Fruit fly (Drosophila melanogaster) whole organism, prepupa: Measurements from ENCODE around the gene CG10383.

ENCODE experiments used
- Blimp-1 ChIP-seq: fragments of 200-800 bp; sonication (Bioruptor generic); optimal IDR thresholded peaks from 3 replicates; lab custom pipeline; 2017; ENCODE audit warnings: missing biosample characterization, missing genetic modification characterization, mild to moderate bottlenecking, moderate library complexity, missing genetic modification reagents
- CG10631 ChIP-seq: fragments of 200-800 bp; sonication (Bioruptor generic); optimal IDR thresholded peaks from 2 replicates; lab custom pipeline; 2016; ENCODE audit warnings: missing biosample characterization, missing genetic modification characterization
- CG10669 ChIP-seq: fragments of 200-800 bp; sonication (Bioruptor generic); optimal IDR thresholded peaks from 3 replicates; lab custom pipeline; 2018; ENCODE audit warnings: missing biosample characterization, mild to moderate bottlenecking, missing genetic modification characterization, moderate library complexity
- CG11762 ChIP-seq: fragments of 200-800 bp; sonication (Bioruptor generic); optimal IDR thresholded peaks from 3 replicates; lab custom pipeline; 2016; ENCODE audit warnings: missing biosample characterization, missing genetic modification characterization; ENCODE audit not compliant: insufficient read depth
- CG15336 ChIP-seq: fragments of 200-800 bp; sonication (Bioruptor generic); IDR thresholded peaks from 2 replicates; pipeline ENCODE4 v1.3.6; 2022; ENCODE audit warnings: missing biosample characterization, missing genetic modification characterization
- CG1621 ChIP-seq: fragments of 200-800 bp; sonication (Bioruptor generic); optimal IDR thresholded peaks from 3 replicates; lab custom pipeline; 2018; ENCODE audit warnings: missing biosample characterization, mild to moderate bottlenecking, missing genetic modification characterization
- CG3032 ChIP-seq: fragments of 200-800 bp; optimal IDR thresholded peaks from 2 replicates; lab custom pipeline; 2019; ENCODE audit warnings: missing biosample characterization, mild to moderate bottlenecking, missing genetic modification characterization, moderate library complexity
- CG32006 ChIP-seq: fragments of 200-800 bp; sonication (Bioruptor generic); optimal IDR thresholded peaks from 3 replicates; lab custom pipeline; 2017; ENCODE audit warnings: missing biosample characterization, mild to moderate bottlenecking, missing genetic modification characterization
- CG34406 ChIP-seq: fragments of 200-800 bp; sonication (Bioruptor generic); optimal IDR thresholded peaks from 3 replicates; lab custom pipeline; 2016; ENCODE audit warnings: missing biosample characterization, missing genetic modification characterization
- CG3919 ChIP-seq: fragments of 200-800 bp; sonication (Bioruptor generic); optimal IDR thresholded peaks from 3 replicates; lab custom pipeline; 2016; ENCODE audit warnings: missing biosample characterization, missing genetic modification characterization
- CG4318 ChIP-seq: fragments of 200-800 bp; sonication (Bioruptor generic); optimal IDR thresholded peaks from 3 replicates; lab custom pipeline; 2017; ENCODE audit warnings: missing biosample characterization, mild to moderate bottlenecking, missing genetic modification characterization
- CG6163 ChIP-seq: fragments of 200-800 bp; sonication (Bioruptor generic); IDR thresholded peaks from 3 replicates; pipeline ENCODE4 v1.3.6; 2022; ENCODE audit warnings: missing biosample characterization, missing genetic modification characterization
- CG6276 ChIP-seq: fragments of 200-800 bp; sonication (Bioruptor generic); optimal IDR thresholded peaks from 2 replicates; lab custom pipeline; 2017; ENCODE audit warnings: missing biosample characterization, mild to moderate bottlenecking, missing genetic modification characterization
- CG6792 ChIP-seq: fragments of 200-800 bp; sonication (Bioruptor generic); optimal IDR thresholded peaks from 3 replicates; lab custom pipeline; 2016; ENCODE audit warnings: missing biosample characterization, missing genetic modification characterization
- CG6808 ChIP-seq: fragments of 200-800 bp; sonication (Bioruptor generic); optimal IDR thresholded peaks from 3 replicates; lab custom pipeline; 2017; ENCODE audit warnings: missing biosample characterization, missing genetic modification characterization, mild to moderate bottlenecking, moderate library complexity, missing genetic modification reagents
- CG6854 ChIP-seq: fragments of 200-800 bp; sonication (Bioruptor generic); optimal IDR thresholded peaks from 2 replicates; lab custom pipeline; 2017; ENCODE audit warnings: missing biosample characterization, mild to moderate bottlenecking, missing genetic modification characterization
- CG7368 ChIP-seq: fragments of 200-800 bp; sonication (Bioruptor generic); optimal IDR thresholded peaks from 3 replicates; lab custom pipeline; 2016; ENCODE audit warnings: missing biosample characterization, missing genetic modification characterization
- CG8119 ChIP-seq: fragments of 200-800 bp; sonication (Bioruptor generic); IDR thresholded peaks from 3 replicates; pipeline ENCODE4 v1.3.6; 2022; ENCODE audit warnings: missing biosample characterization, missing genetic modification characterization
- CG8319 ChIP-seq: fragments of 200-800 bp; sonication (Bioruptor generic); optimal IDR thresholded peaks from 3 replicates; lab custom pipeline; 2016; ENCODE audit warnings: missing biosample characterization, missing genetic modification characterization
- Eip78C ChIP-seq: fragments of 200-800 bp; sonication (Bioruptor generic); peaks from one replicate; lab custom pipeline; 2016; ENCODE audit warnings: missing biosample characterization, missing genetic modification characterization
- Ets96B ChIP-seq: fragments of 200-800 bp; optimal IDR thresholded peaks from 2 replicates; lab custom pipeline; 2019; ENCODE audit warnings: missing biosample characterization, mild to moderate bottlenecking, missing genetic modification characterization, moderate library complexity
- Gug ChIP-seq: fragments of 200-800 bp; sonication (Bioruptor generic); IDR thresholded peaks from 2 replicates; pipeline ENCODE4 v1.3.6; 2022; ENCODE audit warnings: missing biosample characterization, missing genetic modification characterization
- Hr38 ChIP-seq: sonication (Bioruptor generic); optimal IDR thresholded peaks from 2 replicates; lab custom pipeline; 2016; ENCODE audit warnings: missing biosample characterization, missing genetic modification characterization
- Hr39 ChIP-seq: fragments of 200-800 bp; sonication (Bioruptor generic); optimal IDR thresholded peaks from 2 replicates; lab custom pipeline; 2016; ENCODE audit warnings: missing biosample characterization, missing genetic modification characterization
- Hr4 ChIP-seq: fragments of 200-800 bp; sonication (Bioruptor generic); optimal IDR thresholded peaks from 3 replicates; lab custom pipeline; 2016; ENCODE audit warnings: missing biosample characterization, missing genetic modification characterization
- Met ChIP-seq: fragments of 200-800 bp; sonication (Bioruptor generic); optimal IDR thresholded peaks from 3 replicates; lab custom pipeline; 2016; ENCODE audit warnings: missing biosample characterization, missing genetic modification characterization
- OdsH ChIP-seq: fragments of 200-800 bp; sonication (Bioruptor generic); optimal IDR thresholded peaks from 3 replicates; lab custom pipeline; 2016; ENCODE audit warnings: missing biosample characterization, missing genetic modification characterization
- Sox14 ChIP-seq: fragments of 200-800 bp; sonication (Bioruptor generic); optimal IDR thresholded peaks from 3 replicates; lab custom pipeline; 2016; ENCODE audit warnings: missing biosample characterization, missing genetic modification characterization
- achi ChIP-seq: fragments of 200-800 bp; sonication (Bioruptor generic); optimal IDR thresholded peaks from 3 replicates; lab custom pipeline; 2016; ENCODE audit warnings: missing biosample characterization, missing genetic modification characterization
- cyc ChIP-seq: fragments of 200-800 bp; sonication (Bioruptor generic); optimal IDR thresholded peaks from 3 replicates; lab custom pipeline; 2016; ENCODE audit warnings: missing biosample characterization, missing genetic modification characterization
- dac ChIP-seq: fragments of 200-800 bp; sonication (Bioruptor generic); optimal IDR thresholded peaks from 2 replicates; lab custom pipeline; 2017; ENCODE audit warnings: missing biosample characterization, mild to moderate bottlenecking, missing genetic modification characterization
- eg ChIP-seq: fragments of 200-800 bp; sonication (Bioruptor generic); IDR thresholded peaks from 3 replicates; pipeline ENCODE4 v1.3.6; 2022; ENCODE audit warnings: missing biosample characterization, missing genetic modification characterization
- fd85E ChIP-seq: fragments of 200-800 bp; sonication (Bioruptor generic); optimal IDR thresholded peaks from 3 replicates; lab custom pipeline; 2016; ENCODE audit warnings: missing biosample characterization, missing genetic modification characterization
- fkh ChIP-seq: fragments of 200-800 bp; sonication (Bioruptor generic); optimal IDR thresholded peaks from 3 replicates; lab custom pipeline; 2017; ENCODE audit warnings: missing biosample characterization, mild to moderate bottlenecking, missing genetic modification characterization, moderate library complexity
- lz ChIP-seq: fragments of 200-800 bp; sonication (Bioruptor generic); optimal IDR thresholded peaks from 3 replicates; lab custom pipeline; 2016; ENCODE audit warnings: missing biosample characterization, missing genetic modification characterization
- net ChIP-seq: fragments of 200-800 bp; sonication (Bioruptor generic); optimal IDR thresholded peaks from 3 replicates; lab custom pipeline; 2016; ENCODE audit warnings: missing biosample characterization, missing genetic modification characterization
- pdm3 ChIP-seq: fragments of 200-800 bp; sonication (Bioruptor generic); optimal IDR thresholded peaks from 3 replicates; lab custom pipeline; 2016; ENCODE audit warnings: missing biosample characterization, missing genetic modification characterization
- salr ChIP-seq, 2 experiments: fragments of 200-800 bp; sonication (Bioruptor generic); optimal IDR thresholded peaks; 3 replicates each; lab custom pipeline; 2016 to 2018; ENCODE audit warnings: missing biosample characterization in 2 of 2, missing genetic modification characterization in 2 of 2, mild to moderate bottlenecking in 1 of 2
- svp ChIP-seq: fragments of 200-800 bp; sonication (Bioruptor generic); peaks from one replicate; lab custom pipeline; 2016; ENCODE audit warnings: missing biosample characterization, missing genetic modification characterization
- topi ChIP-seq: fragments of 200-800 bp; sonication (Bioruptor generic); optimal IDR thresholded peaks from 3 replicates; lab custom pipeline; 2016; ENCODE audit warnings: missing biosample characterization, missing genetic modification characterization
- vri ChIP-seq: fragments of 200-800 bp; sonication (Bioruptor generic); optimal IDR thresholded peaks from 3 replicates; lab custom pipeline; 2016; ENCODE audit warnings: missing biosample characterization, mild to moderate bottlenecking, missing genetic modification characterization

CG10383 gene

DNA sequence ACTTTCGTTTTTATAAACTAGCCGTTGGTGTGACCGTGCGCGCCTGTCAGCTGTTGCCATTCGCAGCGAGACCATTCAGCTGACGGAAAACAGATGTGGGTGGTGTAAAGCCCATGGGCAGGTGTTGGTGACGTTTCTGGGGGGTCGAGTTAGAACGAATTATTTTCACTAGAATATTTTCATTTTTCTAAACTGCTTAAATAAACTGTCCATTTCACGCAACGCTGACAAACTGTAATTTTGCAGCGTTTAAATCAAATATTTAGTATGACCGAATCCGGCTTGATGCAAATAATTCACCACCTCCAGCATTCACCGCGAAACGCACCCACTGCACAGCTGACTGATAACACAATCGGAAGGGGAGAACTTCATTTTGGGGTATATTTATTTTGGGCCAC is at the start of gene CG10383, which contains the start of gene CG10338 (continued):
- TF ChIP-seq Gug (GFP tag; lab: Robert Waterston, UW) (peak; percentile 86), CG34406 (GFP tag; lab: Kevin White, UChicago) (peak; percentile 81), fd85E (peak; percentile 77), CG8319 (peak; percentile 88), CG6792 (GFP tag; lab: Kevin White, UChicago) (peak; percentile 86), CG7368 (GFP tag; lab: Kevin White, UChicago) (peak; percentile 86), CG1621 (tag; lab: Kevin White, UChicago) (peak; percentile 61), vri (peak; percentile 75)

DNA sequence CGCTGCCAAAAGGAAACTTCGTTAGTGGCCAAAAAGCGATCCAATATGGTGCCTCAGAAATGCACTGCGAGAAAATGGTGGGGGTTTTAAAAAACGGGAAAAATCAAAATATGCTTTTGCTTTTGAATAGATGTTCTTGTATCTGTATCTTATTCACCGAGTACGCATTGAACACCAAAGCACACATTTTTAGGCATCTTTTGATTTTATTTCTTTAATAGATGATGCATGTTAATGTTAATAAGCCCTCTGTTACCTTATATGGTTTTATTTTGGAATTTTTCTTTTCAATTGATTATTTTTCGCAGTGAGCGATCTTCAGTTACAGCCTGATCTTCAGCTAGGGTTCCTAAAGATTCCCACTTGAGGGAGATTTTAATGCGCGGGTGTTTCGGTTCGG is 48.5 kb upstream of the CG10383 start:
- TF ChIP-seq Eip78C (peak; percentile 82), vri (no peak), svp (GFP tag; lab: Kevin White, UChicago) (peak; percentile 36), CG32006 (peak; percentile 66), pdm3 (GFP tag; lab: Kevin White, UChicago) (peak; percentile 29), Hr39 (GFP tag; lab: Kevin White, UChicago) (no peak), achi (GFP tag; lab: Kevin White, UChicago) (peak; percentile 45), dac (GFP tag; lab: Kevin White, UChicago) (peak; percentile 16), CG6808 (no peak), eg (GFP tag; lab: Robert Waterston, UW) (peak; percentile 56; the same call in 1 of the 3 replicates), CG8119 (GFP tag; lab: Robert Waterston, UW) (peak; percentile 64; the same call in 1 of the 3 replicates), CG1621 (tag; lab: Kevin White, UChicago) (no peak), CG6854 (no peak), CG6792 (GFP tag; lab: Kevin White, UChicago) (no peak), CG10631 (GFP tag; lab: Kevin White, UChicago) (peak; percentile 46), Gug (GFP tag; lab: Robert Waterston, UW) (peak; percentile 56), Met (no peak), Hr38 (GFP tag; lab: Kevin White, UChicago) (no peak), CG3032 (tag; lab: Kevin White, UChicago) (peak; percentile 10), Hr4 (GFP tag; lab: Kevin White, UChicago) (peak; percentile 83), cyc (no peak), CG6276 (GFP tag; lab: Kevin White, UChicago) (peak; percentile 80), Sox14 (GFP tag; lab: Kevin White, UChicago) (peak; percentile 3), lz (no peak), Blimp-1 (GFP tag; lab: Kevin White, UChicago) (no peak), OdsH (GFP tag; lab: Kevin White, UChicago) (peak; percentile 25), topi (GFP tag; lab: Kevin White, UChicago) (no peak), net (peak; percentile 49), CG4318 (GFP tag; lab: Kevin White, UChicago) (peak; percentile 48), fkh (no peak), CG15336 (peak; percentile 57; the same call in 1 of the 2 replicates), CG3919 (GFP tag; lab: Kevin White, UChicago) (peak; percentile 43), CG11762 (GFP tag; lab: Kevin White, UChicago) (no peak), salr (GFP tag; optimal IDR thresholded peaks at IDR 0.05; lab: Kevin White, UChicago) (peak in 1 of 2 experiments; percentile 7), CG6163 (GFP tag; lab: Robert Waterston, UW) (peak; percentile 34; the same call in 1 of the 3 replicates), Ets96B (tag; lab: Kevin White, UChicago) (no peak), CG10669 (peak; percentile 6)
